Fruit fly (Drosophila melanogaster) whole organism, embryonic: ENCODE results near the gene Rbf2.

Experiments
- CG10267 ChIP-seq: fragments of 200-800 bp; sonication (Bioruptor generic); optimal IDR thresholded peaks from 2 replicates; lab custom pipeline; 2018; ENCODE audit warnings: missing biosample characterization, mild to moderate bottlenecking, missing genetic modification characterization, moderate library complexity
- CG11085 ChIP-seq: fragments of 200-800 bp; sonication (Bioruptor generic); IDR thresholded peaks from 2 replicates; pipeline ENCODE4 v1.3.6; 2022; ENCODE audit warnings: missing biosample characterization, missing genetic modification characterization
- CG11456 ChIP-seq: fragments of 200-800 bp; sonication (Bioruptor generic); IDR thresholded peaks from 3 replicates; pipeline ENCODE4 v1.3.6; 2022; ENCODE audit warnings: missing biosample characterization, missing genetic modification characterization
- CG11723 ChIP-seq: fragments of 200-800 bp; sonication (Bioruptor generic); optimal IDR thresholded peaks from 2 replicates; lab custom pipeline; 2017; ENCODE audit warnings: missing biosample characterization, mild to moderate bottlenecking, missing genetic modification characterization
- CG12104 ChIP-seq: fragments of 200-800 bp; sonication (Bioruptor generic); optimal IDR thresholded peaks from 3 replicates; lab custom pipeline; 2016; ENCODE audit warnings: missing biosample characterization, missing genetic modification characterization
- CG13424 ChIP-seq: fragments of 200-800 bp; sonication (Bioruptor generic); optimal IDR thresholded peaks from 2 replicates; lab custom pipeline; 2019; ENCODE audit warnings: missing biosample characterization, mild to moderate bottlenecking, missing genetic modification characterization, moderate library complexity
- CG14710 ChIP-seq: fragments of 200-800 bp; sonication (Bioruptor generic); optimal IDR thresholded peaks from 3 replicates; lab custom pipeline; 2019; ENCODE audit warnings: missing biosample characterization, mild to moderate bottlenecking, missing genetic modification characterization, moderate library complexity
- CG16815 ChIP-seq: fragments of 200-800 bp; sonication (Bioruptor generic); optimal IDR thresholded peaks from 3 replicates; lab custom pipeline; 2017; ENCODE audit warnings: missing biosample characterization, mild to moderate bottlenecking, missing genetic modification characterization
- CG18262 ChIP-seq: fragments of 200-800 bp; optimal IDR thresholded peaks from 3 replicates; lab custom pipeline; 2019; ENCODE audit warnings: missing biosample characterization, mild to moderate bottlenecking, missing genetic modification characterization, moderate library complexity
- CG1832 ChIP-seq: fragments of 200-800 bp; sonication (Bioruptor generic); optimal IDR thresholded peaks from 2 replicates; lab custom pipeline; 2017; ENCODE audit warnings: missing biosample characterization, mild to moderate bottlenecking, missing genetic modification characterization, inconsistent platforms
- CG2678 ChIP-seq: fragments of 200-800 bp; sonication (Bioruptor generic); optimal IDR thresholded peaks from 3 replicates; lab custom pipeline; 2019; ENCODE audit warnings: missing biosample characterization, mild to moderate bottlenecking, missing genetic modification characterization, moderate library complexity
- CG30403 ChIP-seq: fragments of 200-800 bp; sonication (Bioruptor generic); optimal IDR thresholded peaks from 3 replicates; lab custom pipeline; 2016; ENCODE audit warnings: missing biosample characterization, missing genetic modification characterization
- CG3838 ChIP-seq: fragments of 200-800 bp; sonication (Bioruptor generic); optimal IDR thresholded peaks from 3 replicates; lab custom pipeline; 2016; ENCODE audit warnings: missing biosample characterization, missing genetic modification characterization
- CG4707 ChIP-seq: fragments of 200-800 bp; sonication (Bioruptor generic); optimal IDR thresholded peaks from 2 replicates; lab custom pipeline; 2018; ENCODE audit warnings: missing biosample characterization, mild to moderate bottlenecking, missing genetic modification characterization, moderate library complexity
- CG6254 ChIP-seq: fragments of 200-800 bp; sonication (Bioruptor generic); optimal IDR thresholded peaks from 3 replicates; lab custom pipeline; 2017; ENCODE audit warnings: mild to moderate bottlenecking, missing biosample characterization, missing genetic modification reagents, missing genetic modification characterization
- CG6791 ChIP-seq: fragments of 200-800 bp; sonication (Bioruptor generic); IDR thresholded peaks from 3 replicates; pipeline ENCODE4 v1.3.6; 2022; ENCODE audit warnings: missing biosample characterization, missing genetic modification characterization; ENCODE audit not compliant: partially characterized antibody
- CG7745 ChIP-seq: fragments of 200-800 bp; sonication (Bioruptor generic); optimal IDR thresholded peaks from 2 replicates; lab custom pipeline; 2018; ENCODE audit warnings: missing biosample characterization, mild to moderate bottlenecking, missing genetic modification characterization, moderate library complexity
- CG8290 ChIP-seq, 3 experiments: fragments of 200-800 bp; sonication (Bioruptor generic); optimal IDR thresholded peaks; 2 replicates each; lab custom pipeline; 2016 to 2019; ENCODE audit warnings: missing biosample characterization in 3 of 3, missing genetic modification characterization in 3 of 3, mild to moderate bottlenecking in 2 of 3, moderate library complexity in 1 of 3
- CG8924 ChIP-seq: fragments of 200-800 bp; optimal IDR thresholded peaks from 3 replicates; lab custom pipeline; 2019; ENCODE audit warnings: missing biosample characterization, mild to moderate bottlenecking, missing genetic modification characterization, moderate library complexity
- CTCF ChIP-seq: fragments of 200-800 bp; sonication (Bioruptor generic); optimal IDR thresholded peaks from 2 replicates; lab custom pipeline; 2017; ENCODE audit warnings: missing biosample characterization, mild to moderate bottlenecking, missing genetic modification characterization, moderate library complexity
- CrebB ChIP-seq: fragments of 200-800 bp; sonication (Bioruptor generic); optimal IDR thresholded peaks from 3 replicates; lab custom pipeline; 2018; ENCODE audit warnings: missing biosample characterization, mild to moderate bottlenecking, missing genetic modification characterization
- Deaf1 ChIP-seq: fragments of 200-800 bp; optimal IDR thresholded peaks from 3 replicates; lab custom pipeline; 2019; ENCODE audit warnings: missing biosample characterization, mild to moderate bottlenecking, missing genetic modification characterization, moderate library complexity
- Dip3 ChIP-seq: fragments of 200-800 bp; sonication (Bioruptor generic); optimal IDR thresholded peaks from 3 replicates; lab custom pipeline; 2016; ENCODE audit warnings: missing biosample characterization, missing genetic modification characterization
- Drgx ChIP-seq: fragments of 200-800 bp; sonication (Bioruptor generic); IDR thresholded peaks from 2 replicates; pipeline ENCODE4 v1.3.6; 2022; ENCODE audit warnings: missing biosample characterization, missing genetic modification characterization
- E2f1 ChIP-seq: fragments of 200-800 bp; sonication (Bioruptor generic); IDR thresholded peaks from 2 replicates; pipeline ENCODE4 v1.3.6; 2022; ENCODE audit warnings: missing biosample characterization, missing genetic modification characterization
- Eip74EF ChIP-seq, 2 experiments: fragments of 200-800 bp in 1 of 2; fragments of >200 bp in 1 of 2; sonication (Bioruptor generic) in 1 of 2; optimal IDR thresholded peaks; 2 replicates each; lab custom pipeline; 2017 to 2019; ENCODE audit warnings: missing biosample characterization in 2 of 2, missing genetic modification characterization in 2 of 2, mild to moderate bottlenecking in 1 of 2, moderate library complexity in 1 of 2
- Fer2 ChIP-seq: fragments of 200-800 bp; sonication (Bioruptor generic); optimal IDR thresholded peaks from 2 replicates; lab custom pipeline; 2018; ENCODE audit warnings: missing biosample characterization, mild to moderate bottlenecking, missing genetic modification characterization, moderate library complexity
- H2.0 ChIP-seq: fragments of 200-800 bp; sonication (Bioruptor generic); IDR thresholded peaks from 2 replicates; pipeline ENCODE4 v1.3.6; 2022; ENCODE audit warnings: missing biosample characterization, missing genetic modification characterization
- HmgZ ChIP-seq: fragments of 200-800 bp; sonication (Bioruptor generic); optimal IDR thresholded peaks from 2 replicates; lab custom pipeline; 2018; ENCODE audit warnings: missing biosample characterization, mild to moderate bottlenecking, missing genetic modification characterization
- MESR4 ChIP-seq: fragments of 200-800 bp; sonication (Bioruptor generic); optimal IDR thresholded peaks from 2 replicates; lab custom pipeline; 2018; ENCODE audit warnings: missing biosample characterization, mild to moderate bottlenecking, missing genetic modification characterization, moderate library complexity
- Mrtf ChIP-seq: fragments of 200-800 bp; sonication (Bioruptor generic); IDR thresholded peaks from 3 replicates; pipeline ENCODE4 v1.3.6; 2022; ENCODE audit warnings: missing biosample characterization, missing genetic modification characterization
- NFAT ChIP-seq: fragments of 200-800 bp; sonication (Bioruptor generic); IDR thresholded peaks from 2 replicates; pipeline ENCODE4 v1.3.6; 2022; ENCODE audit warnings: missing biosample characterization, missing genetic modification characterization
- Ssrp ChIP-seq: fragments of 200-800 bp; sonication (Bioruptor generic); optimal IDR thresholded peaks from 2 replicates; lab custom pipeline; 2018; ENCODE audit warnings: missing biosample characterization, mild to moderate bottlenecking, missing genetic modification characterization, moderate library complexity
- aop ChIP-seq: fragments of 200-800 bp; sonication (Bioruptor generic); IDR thresholded peaks from 2 replicates; pipeline ENCODE4 v1.3.6; 2022; ENCODE audit warnings: missing biosample characterization, missing genetic modification characterization
- ap ChIP-seq: fragments of 200-800 bp; sonication (Bioruptor generic); IDR thresholded peaks from 2 replicates; pipeline ENCODE4 v1.3.6; 2022; ENCODE audit warnings: missing biosample characterization, missing genetic modification characterization
- ara ChIP-seq: fragments of 200-800 bp; sonication (Bioruptor generic); IDR thresholded peaks from 2 replicates; pipeline ENCODE4 v1.3.6; 2022; ENCODE audit warnings: missing biosample characterization, missing genetic modification characterization
- ato ChIP-seq: fragments of 200-800 bp; sonication (Bioruptor generic); IDR thresholded peaks from 2 replicates; pipeline ENCODE4 v1.3.6; 2022; ENCODE audit warnings: missing biosample characterization, missing genetic modification characterization; ENCODE audit not compliant: partially characterized antibody
- bab2 ChIP-seq: fragments of 200-800 bp; sonication (Bioruptor generic); optimal IDR thresholded peaks from 2 replicates; lab custom pipeline; 2016; ENCODE audit warnings: missing biosample characterization, missing genetic modification characterization
- chm ChIP-seq: fragments of 200-800 bp; sonication (Bioruptor generic); IDR thresholded peaks from 2 replicates; pipeline ENCODE4 v1.3.6; 2022; ENCODE audit warnings: missing biosample characterization, missing genetic modification characterization
- dpn ChIP-seq, 2 experiments: fragments of 200-800 bp; sonication (Bioruptor generic); optimal IDR thresholded peaks; 3 replicates each; lab custom pipeline; 2016; ENCODE audit warnings: missing biosample characterization in 2 of 2, missing genetic modification characterization in 2 of 2
- emc ChIP-seq: fragments of 200-800 bp; sonication (Bioruptor generic); optimal IDR thresholded peaks from 2 replicates; lab custom pipeline; 2016; ENCODE audit warnings: missing biosample characterization, missing genetic modification characterization
- en ChIP-seq: fragments of 200-800 bp; sonication (Bioruptor generic); optimal IDR thresholded peaks from 2 replicates; lab custom pipeline; 2016; ENCODE audit warnings: missing biosample characterization, missing genetic modification characterization
- jing ChIP-seq: fragments of 200-800 bp; sonication (Bioruptor generic); optimal IDR thresholded peaks from 2 replicates; lab custom pipeline; 2018; ENCODE audit warnings: missing biosample characterization, mild to moderate bottlenecking, missing genetic modification characterization
- kah ChIP-seq: fragments of 200-800 bp; sonication (Bioruptor generic); optimal IDR thresholded peaks from 2 replicates; lab custom pipeline; 2018; ENCODE audit warnings: missing biosample characterization, mild to moderate bottlenecking, missing genetic modification characterization
- klu ChIP-seq: fragments of 200-800 bp; sonication (Bioruptor generic); IDR thresholded peaks from 2 replicates; pipeline ENCODE4 v1.3.6; 2022; ENCODE audit warnings: missing biosample characterization, missing genetic modification characterization
- luna ChIP-seq: fragments of 200-800 bp; sonication (Bioruptor generic); optimal IDR thresholded peaks from 2 replicates; lab custom pipeline; 2016; ENCODE audit warnings: missing biosample characterization, missing genetic modification characterization
- mld ChIP-seq: fragments of 200-800 bp; sonication (Bioruptor generic); IDR thresholded peaks from 3 replicates; pipeline ENCODE4 v1.3.6; 2022; ENCODE audit warnings: missing biosample characterization, missing genetic modification characterization; ENCODE audit not compliant: partially characterized antibody
- p53 ChIP-seq: fragments of 200-800 bp; sonication (Bioruptor generic); optimal IDR thresholded peaks from 2 replicates; lab custom pipeline; 2016; ENCODE audit warnings: missing biosample characterization, missing genetic modification characterization
- row ChIP-seq: fragments of 200-800 bp; sonication (Bioruptor generic); IDR thresholded peaks from 3 replicates; pipeline ENCODE4 v1.3.6; 2022; ENCODE audit warnings: missing biosample characterization, missing genetic modification characterization
- sens ChIP-seq: fragments of 200-800 bp; sonication (Bioruptor generic); peaks from one replicate; lab custom pipeline; 2016; ENCODE audit warnings: missing biosample characterization, missing genetic modification characterization
- sug ChIP-seq: fragments of 200-800 bp; optimal IDR thresholded peaks from 2 replicates; lab custom pipeline; 2019; ENCODE audit warnings: missing biosample characterization, mild to moderate bottlenecking, missing genetic modification characterization, moderate library complexity

The Rbf2 gene

dm6 chr3R:15965169-15965568, at the start of gene Rbf2, which contains the start of gene CG32856 (continued):
- TF ChIP-seq klu (GFP tag; lab: Robert Waterston, UW) (no peak), CG18262 (tag; lab: Kevin White, UChicago) (peak; percentile 73), CG1832 (GFP tag; lab: Kevin White, UChicago) (no peak), CG14710 (tag; lab: Kevin White, UChicago) (peak; percentile 56), ara (GFP tag; lab: Robert Waterston, UW) (no peak), Eip74EF (GFP tag; optimal IDR thresholded peaks at IDR 0.05; lab: Kevin White, UChicago) (no peak), en (GFP tag; lab: Kevin White, UChicago) (peak; percentile 48), CG7745 (tag; lab: Kevin White, UChicago) (no peak), p53 (GFP tag; lab: Kevin White, UChicago) (no peak), chm (GFP tag; lab: Robert Waterston, UW) (no peak), CG3838 (peak; percentile 63), CG11723 (GFP tag; lab: Kevin White, UChicago) (peak; percentile 43), sug (tag; lab: Kevin White, UChicago) (peak; percentile 90), row (GFP tag; lab: Robert Waterston, UW) (peak; percentile 95), CG10267 (peak; percentile 60), Fer2 (tag; lab: Kevin White, UChicago) (peak; percentile 60), mld (GFP tag; lab: Robert Waterston, UW) (peak; percentile 87), MESR4 (peak; percentile 55), CG30403 (peak; percentile 92), CrebB (tag; lab: Kevin White, UChicago) (peak; percentile 65), CG4707 (GFP tag; lab: Kevin White, UChicago) (peak; percentile 50), H2.0 (GFP tag; lab: Robert Waterston, UW) (peak; percentile 86), bab2 (peak; percentile 78), CG16815 (GFP tag; lab: Kevin White, UChicago) (peak; percentile 57), NFAT (GFP tag; lab: Robert Waterston, UW) (peak; percentile 68; the same call in 1 of the 2 replicates), Dip3 (peak; percentile 84), CG13424 (tag; lab: Kevin White, UChicago) (peak; percentile 91), CG11456 (GFP tag; lab: Robert Waterston, UW) (no peak), E2f1 (GFP tag; lab: Robert Waterston, UW) (no peak), aop (GFP tag; lab: Robert Waterston, UW) (no peak), CG6791 (GFP tag; lab: Robert Waterston, UW) (peak; percentile 95), CG11085 (GFP tag; lab: Robert Waterston, UW) (no peak), CG8924 (tag; lab: Kevin White, UChicago) (peak; percentile 79), Drgx (no peak), CTCF (GFP tag; lab: Kevin White, UChicago) (no peak), luna (GFP tag; lab: Kevin White, UChicago) (peak; percentile 50), jing (GFP tag; lab: Kevin White, UChicago) (peak; percentile 49), CG2678 (tag; lab: Kevin White, UChicago) (no peak), Ssrp (peak; percentile 87), HmgZ (tag; lab: Kevin White, UChicago) (peak; percentile 90), sens (GFP tag; lab: Kevin White, UChicago) (peak; percentile 93), ap (GFP tag; lab: Robert Waterston, UW) (peak; percentile 72), Mrtf (GFP tag; lab: Robert Waterston, UW) (no peak), ato (peak; percentile 89), dpn (GFP tag; optimal IDR thresholded peaks at IDR 0.05; lab: Kevin White, UChicago) (peak; percentile 84 to 87), Deaf1 (tag; lab: Kevin White, UChicago) (no peak), kah (GFP tag; lab: Kevin White, UChicago) (no peak), CG12104 (GFP tag; lab: Kevin White, UChicago) (no peak), CG8290 (GFP tag; optimal IDR thresholded peaks at IDR 0.05; lab: Kevin White, UChicago) (peak; percentile 59), CG8290 (tag; optimal IDR thresholded peaks at IDR 0.05; lab: Kevin White, UChicago) (peak in 1 of 2 experiments; percentile 82), emc (GFP tag; lab: Kevin White, UChicago) (peak; percentile 16), CG6254 (GFP tag; lab: Kevin White, UChicago) (peak; percentile 20)
